Worm (Caenorhabditis elegans) whole organism, early embryonic: Measurements from ENCODE around the gene F58B4.3.

Experiments
- B0310.2 ChIP-seq: sonication (generic microtip); optimal IDR thresholded peaks from 2 replicates; lab custom pipeline; 2016; ENCODE audit warnings: mild to moderate bottlenecking, missing genetic modification characterization, missing compliant biosample characterization
- F13C5.2 ChIP-seq: sonication (generic microtip); optimal IDR thresholded peaks from 2 replicates; lab custom pipeline; 2017; ENCODE audit warnings: mild to moderate bottlenecking, missing genetic modification characterization, inconsistent platforms, missing compliant biosample characterization
- aly-1 ChIP-seq: sonication (generic microtip); optimal IDR thresholded peaks from 2 replicates; lab custom pipeline; 2016; ENCODE audit warnings: missing genetic modification characterization, missing compliant biosample characterization
- ama-1 ChIP-seq: fragments of 150-350 bp; optimal IDR thresholded peaks from 2 replicates; lab custom pipeline; 2014
- ceh-13 ChIP-seq: fragments of 200-800 bp; sonication (Bioruptor generic); optimal IDR thresholded peaks from 2 replicates; lab custom pipeline; 2018; ENCODE audit warnings: mild to moderate bottlenecking, missing genetic modification characterization, missing compliant biosample characterization
- ceh-36 ChIP-seq: sonication (generic microtip); optimal IDR thresholded peaks from 2 replicates; lab custom pipeline; 2016; ENCODE audit warnings: missing genetic modification characterization, inconsistent platforms, missing compliant biosample characterization
- ets-7 ChIP-seq: sonication (generic microtip); optimal IDR thresholded peaks from 2 replicates; lab custom pipeline; 2016; ENCODE audit warnings: missing genotype, missing genetic modification characterization, missing compliant biosample characterization
- flt-1 ChIP-seq: fragments of 200-800 bp; sonication (Bioruptor generic); IDR thresholded peaks from 2 replicates; pipeline ENCODE4 v1.3.6; 2022; ENCODE audit warnings: missing genetic modification characterization, missing compliant biosample characterization
- hmbx-1 ChIP-seq: sonication (generic microtip); optimal IDR thresholded peaks from 2 replicates; lab custom pipeline; 2016; ENCODE audit warnings: mild to moderate bottlenecking, missing genetic modification characterization, missing compliant biosample characterization
- hmg-4 ChIP-seq: fragments of 200-800 bp; sonication (Bioruptor generic); optimal IDR thresholded peaks from 2 replicates; lab custom pipeline; 2018; ENCODE audit warnings: mild to moderate bottlenecking, missing genetic modification characterization, missing compliant biosample characterization
- hnd-1 ChIP-seq: sonication (generic microtip); optimal IDR thresholded peaks from 2 replicates; lab custom pipeline; 2016; ENCODE audit warnings: missing genetic modification characterization, missing compliant biosample characterization
- pes-1 ChIP-seq: fragments of 200-800 bp; sonication (Bioruptor generic); IDR thresholded peaks from 2 replicates; pipeline ENCODE4 v1.3.6; 2022; ENCODE audit warnings: missing genetic modification reagents, missing genetic modification characterization, missing compliant biosample characterization
- scrt-1 ChIP-seq: fragments of 200-800 bp; sonication (Bioruptor generic); IDR thresholded peaks from 2 replicates; pipeline ENCODE4 v1.3.6; 2022; ENCODE audit warnings: missing genetic modification characterization, missing compliant biosample characterization
- sea-1 ChIP-seq: fragments of 200-800 bp; sonication (Bioruptor generic); conservative IDR thresholded peaks from 2 replicates; pipeline ENCODE4 v1.3.6; 2022; ENCODE audit warnings: missing genetic modification characterization, missing compliant biosample characterization
- tbx-11 ChIP-seq: fragments of 200-800 bp; sonication (Bioruptor generic); IDR thresholded peaks from 2 replicates; pipeline ENCODE4 v1.3.6; 2022; ENCODE audit warnings: missing genetic modification characterization, missing compliant biosample characterization
- tbx-37 ChIP-seq: fragments of 200-800 bp; sonication (Bioruptor generic); conservative IDR thresholded peaks from 2 replicates; pipeline ENCODE4 v1.3.6; 2022; ENCODE audit warnings: missing genetic modification reagents, missing genetic modification characterization, missing compliant biosample characterization
- tra-4 ChIP-seq: sonication (generic microtip); optimal IDR thresholded peaks from 2 replicates; lab custom pipeline; 2017; ENCODE audit warnings: missing genetic modification characterization, missing compliant biosample characterization

Gene F58B4.3

DNA sequence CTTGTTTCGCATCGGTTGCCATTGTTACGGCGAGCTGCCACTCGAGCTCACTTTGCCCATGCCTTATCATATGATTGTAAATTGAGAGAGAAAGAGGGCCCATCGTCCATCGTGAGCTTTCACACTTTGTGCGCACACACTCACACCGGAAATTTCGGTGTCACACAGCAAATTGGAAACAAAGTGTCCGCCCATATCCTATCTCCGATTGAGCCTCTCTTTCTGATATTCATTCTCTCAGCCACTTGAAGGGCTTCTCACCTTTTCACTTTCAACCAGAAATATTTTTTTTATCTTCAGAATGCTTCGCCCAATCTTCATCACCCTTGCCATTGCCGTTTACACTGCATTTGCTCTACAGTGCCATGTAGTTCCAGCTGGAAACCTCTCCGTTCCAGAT lies at the start of gene F58B4.3:
Gene F58B4.3, plus strand, starts transcription at position 301 of the 400 bp plus-strand sequence.
- no peak for TF ChIP-seq ets-7 (tag; lab: Kevin White, UChicago)
- TF ChIP-seq B0310.2 (tag; lab: Kevin White, UChicago): no peak
- no peak for TF ChIP-seq scrt-1 (GFP tag; lab: Robert Waterston, UW)
- TF ChIP-seq hmbx-1 (tag; lab: Kevin White, UChicago): no peak
- TF ChIP-seq tra-4: no peak
- TF ChIP-seq sea-1: no peak
- no peak for TF ChIP-seq ceh-36 (tag; lab: Kevin White, UChicago)
- TF ChIP-seq F13C5.2 (tag; lab: Kevin White, UChicago): no peak
- no peak for TF ChIP-seq pes-1 (GFP tag; lab: Robert Waterston, UW)
- TF ChIP-seq flt-1 (GFP tag; lab: Robert Waterston, UW): no peak
- no peak for TF ChIP-seq tbx-37 (GFP tag; lab: Robert Waterston, UW)
- TF ChIP-seq ama-1 (lab: Kevin White, UChicago): no peak
- TF ChIP-seq tbx-11 (GFP tag; lab: Robert Waterston, UW): no peak
- TF ChIP-seq hmg-4 (GFP tag; lab: Kevin White, UChicago): no peak
- TF ChIP-seq hnd-1 (tag; lab: Kevin White, UChicago): no peak
- no peak for TF ChIP-seq ceh-13
- no peak for TF ChIP-seq aly-1 (tag; lab: Kevin White, UChicago)

DNA sequence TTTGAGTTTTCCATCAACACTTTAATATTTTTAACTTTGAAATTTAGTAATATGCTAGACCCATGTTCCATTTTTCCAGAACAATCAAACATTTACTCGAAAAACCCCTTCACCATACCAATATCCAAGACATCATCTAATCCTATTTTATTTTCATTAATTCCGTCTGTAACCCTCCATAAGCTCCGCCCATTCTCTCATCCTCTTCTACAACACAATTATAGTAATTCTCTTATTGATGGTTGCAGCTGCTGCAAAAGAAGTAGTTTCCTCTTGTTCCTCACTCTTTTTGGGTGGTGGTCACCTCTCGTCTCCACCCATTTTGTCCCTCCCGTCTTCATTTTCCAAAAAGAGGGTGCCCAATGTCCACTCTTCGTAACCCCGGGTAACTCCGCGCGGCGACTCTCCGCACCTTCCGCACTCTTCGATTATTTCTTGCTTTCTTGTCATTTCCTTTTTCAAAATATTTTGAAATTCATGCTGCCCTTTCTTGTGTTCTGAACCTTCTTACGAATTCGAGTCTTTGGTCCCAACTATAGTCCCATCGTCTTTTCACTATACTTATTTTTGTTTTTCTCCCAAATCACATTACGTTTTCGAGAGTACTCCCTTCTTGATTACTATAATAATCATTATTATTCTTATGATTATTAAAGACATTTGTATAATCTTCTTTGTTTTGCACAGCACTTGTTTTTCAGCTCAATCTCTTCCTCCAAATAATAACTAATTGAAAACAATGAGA lies 49.3 kb upstream of the F58B4.3 start, which contains the start of gene F32D8.1:
Gene F32D8.1, plus strand, starts transcription at position 695 of the 745 bp plus-strand sequence.
- TF ChIP-seq ets-7 (tag; lab: Kevin White, UChicago) (no peak), sea-1 (no peak), tra-4 (no peak), F13C5.2 (tag; lab: Kevin White, UChicago) (no peak), B0310.2 (tag; lab: Kevin White, UChicago) (no peak), flt-1 (GFP tag; lab: Robert Waterston, UW) (no peak), ceh-13 (no peak), hmg-4 (GFP tag; lab: Kevin White, UChicago) (no peak)

- TF ChIP-seq ceh-36 (tag; lab: Kevin White, UChicago): no peak
- TF ChIP-seq B0310.2 (tag; lab: Kevin White, UChicago): no peak
Measured at ce11 chrV:10883478-10883877, 46.1 kb upstream of the F58B4.3 start, which contains the start of gene F32D8.2. Gene F32D8.2, plus strand, starts transcription at chrV:10883778.

DNA sequence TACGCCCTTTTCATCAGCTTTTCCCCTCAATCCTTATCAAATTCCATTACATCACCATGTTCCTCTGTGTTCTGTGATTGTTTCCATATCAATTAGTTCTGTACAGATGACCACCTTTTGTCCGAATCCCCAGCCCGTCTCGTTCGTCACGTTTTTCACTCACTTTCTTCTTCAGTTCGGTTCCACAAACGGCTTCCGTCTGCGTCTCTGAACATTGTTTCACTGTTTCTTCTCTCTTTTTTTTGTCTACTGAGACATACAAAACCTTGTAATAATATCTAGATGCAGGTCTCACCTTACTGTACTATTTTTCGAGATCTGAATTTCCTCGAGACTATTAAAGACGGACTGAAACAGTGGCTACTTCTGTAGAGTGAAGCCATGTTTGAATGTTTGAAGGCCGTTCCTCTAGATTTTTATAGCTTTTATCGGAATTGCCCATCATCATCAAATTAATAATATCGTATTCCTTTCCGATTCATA lies 43.2 kb upstream of the F58B4.3 start, which contains the start of gene F32D8.3:
Gene F32D8.3, plus strand, starts transcription at position 433 of the 483 bp plus-strand sequence.
- TF ChIP-seq pes-1 (GFP tag; lab: Robert Waterston, UW) (no peak), hmg-4 (GFP tag; lab: Kevin White, UChicago) (no peak), ama-1 (lab: Kevin White, UChicago) (no peak), hmbx-1 (tag; lab: Kevin White, UChicago) (no peak), tbx-37 (GFP tag; lab: Robert Waterston, UW) (no peak), aly-1 (tag; lab: Kevin White, UChicago) (no peak), flt-1 (GFP tag; lab: Robert Waterston, UW) (no peak), ceh-36 (tag; lab: Kevin White, UChicago) (no peak), scrt-1 (GFP tag; lab: Robert Waterston, UW) (no peak), tra-4 (no peak)

- TF ChIP-seq tra-4 (no peak), ets-7 (tag; lab: Kevin White, UChicago) (no peak), hmg-4 (GFP tag; lab: Kevin White, UChicago) (no peak), hnd-1 (tag; lab: Kevin White, UChicago) (no peak), aly-1 (tag; lab: Kevin White, UChicago) (no peak), sea-1 (no peak), hmbx-1 (tag; lab: Kevin White, UChicago) (no peak)
Measured at ce11 chrV:10887564-10887963, 42.0 kb upstream of the F58B4.3 start.

- TF ChIP-seq sea-1 (no peak), scrt-1 (GFP tag; lab: Robert Waterston, UW) (no peak), tbx-11 (GFP tag; lab: Robert Waterston, UW) (no peak), ceh-36 (tag; lab: Kevin White, UChicago) (no peak), F13C5.2 (tag; lab: Kevin White, UChicago) (no peak), pes-1 (GFP tag; lab: Robert Waterston, UW) (no peak), hmg-4 (GFP tag; lab: Kevin White, UChicago) (no peak), ceh-13 (no peak), tbx-37 (GFP tag; lab: Robert Waterston, UW) (no peak), hmbx-1 (tag; lab: Kevin White, UChicago) (no peak), hnd-1 (tag; lab: Kevin White, UChicago) (no peak), ama-1 (lab: Kevin White, UChicago) (no peak), ets-7 (tag; lab: Kevin White, UChicago) (no peak), B0310.2 (tag; lab: Kevin White, UChicago) (no peak), tra-4 (no peak), aly-1 (tag; lab: Kevin White, UChicago) (no peak)
Measured at ce11 chrV:10888153-10888552, 41.5 kb upstream of the F58B4.3 start.

DNA sequence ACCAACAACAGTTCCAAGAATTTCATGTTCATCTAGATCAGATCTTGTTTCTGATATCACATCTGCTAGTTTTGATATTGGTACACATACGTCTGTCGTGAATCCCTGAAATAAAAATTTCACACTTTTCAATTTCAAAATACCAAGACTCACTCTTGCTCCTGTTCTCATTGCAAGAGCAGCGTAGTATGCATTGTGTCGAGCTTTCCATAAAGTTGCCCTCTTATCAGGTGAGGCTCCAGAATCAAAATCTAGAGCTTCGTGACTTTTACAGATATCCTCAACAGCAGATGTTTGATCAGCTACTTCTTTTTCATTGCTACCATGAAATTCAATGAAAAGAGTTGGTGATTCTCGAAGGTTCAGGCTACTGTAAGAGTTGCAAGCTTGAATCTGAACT lies 40.6 kb upstream of the F58B4.3 start, which contains the start of gene F32D8.11:
Gene F32D8.11, minus strand, starts transcription at position 101 of the 400 bp plus-strand sequence.
- TF ChIP-seq aly-1 (tag; lab: Kevin White, UChicago): no peak
- TF ChIP-seq ets-7 (tag; lab: Kevin White, UChicago): no peak
